Fruit fly (Drosophila melanogaster) whole organism, embryonic: Measurements from ENCODE around the gene CG43338.

Source experiments
- Adf1 ChIP-seq: fragments of 200-800 bp; sonication (Bioruptor generic); IDR thresholded peaks from 2 replicates; pipeline ENCODE4 v1.3.6; 2022; ENCODE audit warnings: missing biosample characterization, missing genetic modification characterization
- CG10366 ChIP-seq: fragments of 200-800 bp; sonication (Bioruptor generic); IDR thresholded peaks from 2 replicates; pipeline ENCODE4 v1.3.6; 2022; ENCODE audit warnings: missing biosample characterization, missing genetic modification characterization
- CG10431 ChIP-seq: fragments of 200-800 bp; sonication (Bioruptor generic); optimal IDR thresholded peaks from 3 replicates; lab custom pipeline; 2018; ENCODE audit warnings: missing biosample characterization, mild to moderate bottlenecking, missing genetic modification characterization
- CG10462 ChIP-seq: fragments of 200-800 bp; sonication (Bioruptor generic); optimal IDR thresholded peaks from 2 replicates; lab custom pipeline; 2016; ENCODE audit warnings: missing biosample characterization, missing genetic modification characterization
- CG11723 ChIP-seq: fragments of 200-800 bp; sonication (Bioruptor generic); optimal IDR thresholded peaks from 2 replicates; lab custom pipeline; 2017; ENCODE audit warnings: missing biosample characterization, mild to moderate bottlenecking, missing genetic modification characterization
- CG13424 ChIP-seq: fragments of 200-800 bp; sonication (Bioruptor generic); optimal IDR thresholded peaks from 2 replicates; lab custom pipeline; 2019; ENCODE audit warnings: missing biosample characterization, mild to moderate bottlenecking, missing genetic modification characterization, moderate library complexity
- CG15073 ChIP-seq: fragments of 200-800 bp; sonication (Bioruptor generic); optimal IDR thresholded peaks from 2 replicates; lab custom pipeline; 2016; ENCODE audit warnings: missing biosample characterization, missing genetic modification characterization
- CG1529 ChIP-seq: fragments of 200-800 bp; sonication (Bioruptor generic); optimal IDR thresholded peaks from 3 replicates; lab custom pipeline; 2018; ENCODE audit warnings: missing biosample characterization, missing genetic modification characterization
- CG17385 ChIP-seq: fragments of 200-800 bp; sonication (Bioruptor generic); optimal IDR thresholded peaks from 3 replicates; lab custom pipeline; 2018; ENCODE audit warnings: missing biosample characterization, mild to moderate bottlenecking, missing genetic modification characterization
- CG17912 ChIP-seq: fragments of 200-800 bp; sonication (Bioruptor generic); optimal IDR thresholded peaks from 2 replicates; lab custom pipeline; 2018; ENCODE audit warnings: missing biosample characterization, mild to moderate bottlenecking, missing genetic modification characterization
- CG18262 ChIP-seq: fragments of 200-800 bp; optimal IDR thresholded peaks from 3 replicates; lab custom pipeline; 2019; ENCODE audit warnings: missing biosample characterization, mild to moderate bottlenecking, missing genetic modification characterization, moderate library complexity
- CG2116 ChIP-seq: fragments of 200-800 bp; sonication (Bioruptor generic); optimal IDR thresholded peaks from 3 replicates; lab custom pipeline; 2018; ENCODE audit warnings: missing biosample characterization, mild to moderate bottlenecking, missing genetic modification characterization
- CG31388 ChIP-seq: fragments of 200-800 bp; sonication (Bioruptor generic); optimal IDR thresholded peaks from 2 replicates; lab custom pipeline; 2016; ENCODE audit warnings: missing biosample characterization, missing genetic modification characterization
- CG32772 ChIP-seq: fragments of 200-800 bp; sonication (Bioruptor generic); IDR thresholded peaks from 2 replicates; pipeline ENCODE4 v1.3.6; 2022; ENCODE audit warnings: missing biosample characterization, missing genetic modification characterization
- CG3281 ChIP-seq: fragments of 200-800 bp; sonication (Bioruptor generic); optimal IDR thresholded peaks from 3 replicates; lab custom pipeline; 2017; ENCODE audit warnings: missing biosample characterization, mild to moderate bottlenecking, missing genetic modification characterization
- CG7271 ChIP-seq: fragments of 200-800 bp; sonication (Bioruptor generic); optimal IDR thresholded peaks from 2 replicates; lab custom pipeline; 2018; ENCODE audit warnings: missing biosample characterization, mild to moderate bottlenecking, missing genetic modification characterization, moderate library complexity
- CG7372 ChIP-seq: fragments of 200-800 bp; sonication (Bioruptor generic); IDR thresholded peaks from 2 replicates; pipeline ENCODE4 v1.3.6; 2022; ENCODE audit warnings: missing biosample characterization, missing genetic modification characterization
- CG7745 ChIP-seq: fragments of 200-800 bp; sonication (Bioruptor generic); optimal IDR thresholded peaks from 2 replicates; lab custom pipeline; 2018; ENCODE audit warnings: missing biosample characterization, mild to moderate bottlenecking, missing genetic modification characterization, moderate library complexity
- CG8924 ChIP-seq: fragments of 200-800 bp; optimal IDR thresholded peaks from 3 replicates; lab custom pipeline; 2019; ENCODE audit warnings: missing biosample characterization, mild to moderate bottlenecking, missing genetic modification characterization, moderate library complexity
- Dek ChIP-seq: fragments of 200-800 bp; sonication (Bioruptor generic); optimal IDR thresholded peaks from 3 replicates; lab custom pipeline; 2019; ENCODE audit warnings: missing biosample characterization, mild to moderate bottlenecking, missing genetic modification characterization, moderate library complexity
- Doc2 ChIP-seq: fragments of 200-800 bp; sonication (Bioruptor generic); IDR thresholded peaks from 2 replicates; pipeline ENCODE4 v1.3.6; 2022; ENCODE audit warnings: missing biosample characterization, missing genetic modification characterization
- E2f2 ChIP-seq: fragments of 200-800 bp; sonication (Bioruptor generic); IDR thresholded peaks from 2 replicates; pipeline ENCODE4 v1.3.6; 2022; ENCODE audit warnings: missing biosample characterization, missing genetic modification characterization
- Eip74EF ChIP-seq, 2 experiments: fragments of 200-800 bp in 1 of 2; fragments of >200 bp in 1 of 2; sonication (Bioruptor generic) in 1 of 2; optimal IDR thresholded peaks; 2 replicates each; lab custom pipeline; 2017 to 2019; ENCODE audit warnings: missing biosample characterization in 2 of 2, missing genetic modification characterization in 2 of 2, mild to moderate bottlenecking in 1 of 2, moderate library complexity in 1 of 2
- Ets65A ChIP-seq: fragments of 200-800 bp; sonication (Bioruptor generic); peaks from one replicate; lab custom pipeline; 2016; ENCODE audit warnings: missing biosample characterization, missing genetic modification characterization
- H15 ChIP-seq: fragments of 200-800 bp; sonication (Bioruptor generic); IDR thresholded peaks from 3 replicates; pipeline ENCODE4 v1.3.6; 2022; ENCODE audit warnings: missing biosample characterization, missing genetic modification characterization
- HLH3B ChIP-seq: fragments of 200-800 bp; sonication (Bioruptor generic); IDR thresholded peaks from 2 replicates; pipeline ENCODE4 v1.3.6; 2022; ENCODE audit warnings: missing biosample characterization, missing genetic modification characterization
- HmgD ChIP-seq: fragments of 200-800 bp; sonication (Bioruptor generic); optimal IDR thresholded peaks from 3 replicates; lab custom pipeline; 2016; ENCODE audit warnings: missing biosample characterization, missing genetic modification characterization
- HmgZ ChIP-seq: fragments of 200-800 bp; sonication (Bioruptor generic); optimal IDR thresholded peaks from 2 replicates; lab custom pipeline; 2018; ENCODE audit warnings: missing biosample characterization, mild to moderate bottlenecking, missing genetic modification characterization
- Hr78 ChIP-seq, 2 experiments: fragments of 200-800 bp in 1 of 2; fragments of >200 bp in 1 of 2; sonication (Bioruptor generic) in 1 of 2; optimal IDR thresholded peaks; 2 replicates each; lab custom pipeline; 2017 to 2019; ENCODE audit warnings: missing biosample characterization in 2 of 2, missing genetic modification characterization in 2 of 2, mild to moderate bottlenecking in 1 of 2, moderate library complexity in 1 of 2
- MESR4 ChIP-seq: fragments of 200-800 bp; sonication (Bioruptor generic); optimal IDR thresholded peaks from 2 replicates; lab custom pipeline; 2018; ENCODE audit warnings: missing biosample characterization, mild to moderate bottlenecking, missing genetic modification characterization, moderate library complexity
- NfI ChIP-seq: fragments of 200-800 bp; sonication (Bioruptor generic); optimal IDR thresholded peaks from 3 replicates; lab custom pipeline; 2018; ENCODE audit warnings: missing biosample characterization, mild to moderate bottlenecking, missing genetic modification characterization, moderate library complexity
- Opbp ChIP-seq: fragments of 200-800 bp; sonication (Bioruptor generic); IDR thresholded peaks from 3 replicates; pipeline ENCODE4 v1.3.6; 2022; ENCODE audit warnings: missing biosample characterization, missing genetic modification characterization; ENCODE audit not compliant: partially characterized antibody
- Poxn ChIP-seq: fragments of 200-800 bp; sonication (Bioruptor generic); IDR thresholded peaks from 2 replicates; pipeline ENCODE4 v1.3.6; 2022; ENCODE audit warnings: missing biosample characterization, missing genetic modification characterization
- Side ChIP-seq: fragments of 200-800 bp; sonication (Bioruptor generic); optimal IDR thresholded peaks from 2 replicates; lab custom pipeline; 2016; ENCODE audit warnings: missing biosample characterization, missing genetic modification characterization
- ap ChIP-seq: fragments of 200-800 bp; sonication (Bioruptor generic); IDR thresholded peaks from 2 replicates; pipeline ENCODE4 v1.3.6; 2022; ENCODE audit warnings: missing biosample characterization, missing genetic modification characterization
- bbx ChIP-seq: fragments of 200-800 bp; sonication (Bioruptor generic); IDR thresholded peaks from 2 replicates; pipeline ENCODE4 v1.3.6; 2022; ENCODE audit warnings: missing biosample characterization, missing genetic modification characterization; ENCODE audit not compliant: partially characterized antibody
- cato ChIP-seq: fragments of 200-800 bp; sonication (Bioruptor generic); optimal IDR thresholded peaks from 2 replicates; lab custom pipeline; 2016; ENCODE audit warnings: missing biosample characterization, missing genetic modification characterization, borderline replicate concordance
- chm ChIP-seq: fragments of 200-800 bp; sonication (Bioruptor generic); IDR thresholded peaks from 2 replicates; pipeline ENCODE4 v1.3.6; 2022; ENCODE audit warnings: missing biosample characterization, missing genetic modification characterization
- crol ChIP-seq: fragments of 200-800 bp; sonication (Bioruptor generic); IDR thresholded peaks from 2 replicates; pipeline ENCODE4 v1.3.6; 2022; ENCODE audit warnings: missing biosample characterization, missing genetic modification characterization
- jing ChIP-seq: fragments of 200-800 bp; sonication (Bioruptor generic); optimal IDR thresholded peaks from 2 replicates; lab custom pipeline; 2018; ENCODE audit warnings: missing biosample characterization, mild to moderate bottlenecking, missing genetic modification characterization
- onecut ChIP-seq: fragments of 200-800 bp; sonication (Bioruptor generic); IDR thresholded peaks from 2 replicates; pipeline ENCODE4 v1.3.6; 2022; ENCODE audit warnings: missing biosample characterization, missing genetic modification characterization
- row ChIP-seq: fragments of 200-800 bp; sonication (Bioruptor generic); IDR thresholded peaks from 3 replicates; pipeline ENCODE4 v1.3.6; 2022; ENCODE audit warnings: missing biosample characterization, missing genetic modification characterization
- slbo ChIP-seq: fragments of 200-800 bp; sonication (Bioruptor generic); IDR thresholded peaks from 2 replicates; pipeline ENCODE4 v1.3.6; 2022; ENCODE audit warnings: missing biosample characterization, missing genetic modification characterization
- sna ChIP-seq: fragments of 200-800 bp; sonication (Bioruptor generic); IDR thresholded peaks from 2 replicates; pipeline ENCODE4 v1.3.6; 2022; ENCODE audit warnings: missing biosample characterization, missing genetic modification characterization; ENCODE audit not compliant: partially characterized antibody
- sob ChIP-seq: fragments of 200-800 bp; sonication (Bioruptor generic); IDR thresholded peaks from 2 replicates; pipeline ENCODE4 v1.3.6; 2022; ENCODE audit warnings: missing biosample characterization, missing genetic modification characterization
- unc-4 ChIP-seq: fragments of 200-800 bp; sonication (Bioruptor generic); IDR thresholded peaks from 2 replicates; pipeline ENCODE4 v1.3.6; 2022; ENCODE audit warnings: missing biosample characterization, missing genetic modification characterization; ENCODE audit not compliant: partially characterized antibody
- vfl ChIP-seq: fragments of 200-800 bp; sonication (Bioruptor generic); optimal IDR thresholded peaks from 2 replicates; lab custom pipeline; 2016; ENCODE audit warnings: missing biosample characterization, missing genetic modification characterization
- vvl ChIP-seq: fragments of 200-800 bp; sonication (Bioruptor generic); IDR thresholded peaks from 2 replicates; pipeline ENCODE4 v1.3.6; 2022; ENCODE audit warnings: missing biosample characterization, missing genetic modification characterization
- wek ChIP-seq: fragments of 200-800 bp; sonication (Bioruptor generic); optimal IDR thresholded peaks from 3 replicates; lab custom pipeline; 2018; ENCODE audit warnings: missing biosample characterization, mild to moderate bottlenecking, missing genetic modification characterization, moderate library complexity

CG43338 gene

DNA sequence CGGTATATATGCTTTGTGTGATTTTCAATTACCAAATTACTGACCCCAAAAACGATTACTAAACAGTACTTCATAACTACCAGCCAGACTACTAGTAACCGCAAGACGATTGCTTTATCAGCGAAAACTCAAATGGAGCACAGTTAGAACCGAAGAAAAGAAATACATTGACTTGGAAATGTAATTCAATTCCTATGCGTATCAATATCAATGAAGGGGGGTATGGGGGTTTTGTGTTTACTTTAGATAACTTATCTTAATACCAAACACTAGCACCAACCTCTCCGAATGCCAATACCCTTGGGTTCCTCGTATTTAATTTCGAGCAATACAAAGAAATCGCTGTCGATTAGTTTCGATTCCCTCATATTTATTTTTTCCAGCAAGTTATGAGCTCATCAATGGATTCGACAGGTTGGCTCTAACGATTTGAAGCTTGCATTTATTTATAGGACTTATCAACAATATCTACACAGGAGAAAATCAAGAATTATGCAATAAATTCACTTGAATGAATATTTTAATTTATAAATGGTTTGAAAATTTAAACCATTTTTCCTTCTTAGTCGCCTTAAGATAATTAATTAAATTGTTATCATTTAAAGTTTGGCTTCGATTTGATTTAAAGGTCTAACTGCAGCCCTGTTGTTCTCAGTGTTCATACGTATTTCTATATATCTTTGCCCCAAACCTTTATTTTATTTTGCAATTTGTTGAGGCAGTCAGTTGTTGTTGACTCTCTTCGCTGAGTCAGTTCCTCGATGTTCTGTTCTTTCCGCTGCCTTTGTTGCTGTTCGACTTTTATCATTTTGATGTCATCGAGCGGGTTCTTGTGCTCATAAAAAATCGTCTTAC, 49.5 kb downstream of the CG43338 start (continued):
- peak; percentile 77 for TF ChIP-seq CG17385 (GFP tag; lab: Kevin White, UChicago)
- TF ChIP-seq CG17912: peak; percentile 19
- TF ChIP-seq Opbp: no peak
- TF ChIP-seq row: peak; percentile 91
- TF ChIP-seq CG13424 (tag; lab: Kevin White, UChicago): peak; percentile 84
- peak in 1 of 2 experiments; percentile 59 for TF ChIP-seq Eip74EF (GFP tag; optimal IDR thresholded peaks at IDR 0.05; lab: Kevin White, UChicago)
- TF ChIP-seq vvl (GFP tag; lab: Robert Waterston, UW): peak; percentile 85
- TF ChIP-seq HmgZ (tag; lab: Kevin White, UChicago): peak; percentile 58
- TF ChIP-seq CG15073 (GFP tag; lab: Kevin White, UChicago): no peak
- peak; percentile 85 for TF ChIP-seq crol (GFP tag; lab: Robert Waterston, UW)
- TF ChIP-seq sna (GFP tag; lab: Robert Waterston, UW): no peak
- TF ChIP-seq CG10431 (GFP tag; lab: Kevin White, UChicago): peak; percentile 28
- TF ChIP-seq HLH3B (GFP tag; lab: Robert Waterston, UW): peak; percentile 66
- no peak for TF ChIP-seq Side (GFP tag; lab: Kevin White, UChicago)
- peak; percentile 27 for TF ChIP-seq CG2116 (GFP tag; lab: Kevin White, UChicago)
- peak; percentile 78 for TF ChIP-seq CG32772 (GFP tag; lab: Robert Waterston, UW)
- TF ChIP-seq CG3281 (GFP tag; lab: Kevin White, UChicago): peak; percentile 85
- peak; percentile 17 for TF ChIP-seq cato (GFP tag; lab: Kevin White, UChicago)
- peak; percentile 86 for TF ChIP-seq CG18262
- TF ChIP-seq CG7745: peak; percentile 45
- peak; percentile 55 for TF ChIP-seq CG1529 (GFP tag; lab: Kevin White, UChicago)
- no peak for TF ChIP-seq Doc2 (GFP tag; lab: Robert Waterston, UW)
- TF ChIP-seq onecut: no peak
- TF ChIP-seq slbo (GFP tag; lab: Robert Waterston, UW): peak; percentile 86
- no peak for TF ChIP-seq unc-4 (GFP tag; lab: Robert Waterston, UW)
- TF ChIP-seq Ets65A (GFP tag; lab: Kevin White, UChicago): peak; percentile 52
- TF ChIP-seq sob (GFP tag; lab: Robert Waterston, UW): peak; percentile 79
- TF ChIP-seq CG10462 (GFP tag; lab: Kevin White, UChicago): peak; percentile 27
- TF ChIP-seq ap (GFP tag; lab: Robert Waterston, UW): peak; percentile 67
- no peak for TF ChIP-seq H15 (GFP tag; lab: Robert Waterston, UW)
- peak; percentile 76 for TF ChIP-seq Dek (tag; lab: Kevin White, UChicago)
- no peak for TF ChIP-seq MESR4 (GFP tag; lab: Kevin White, UChicago)
- peak; percentile 28; the same call in 1 of the 2 replicates for TF ChIP-seq chm
- peak; percentile 41 for TF ChIP-seq vfl
- TF ChIP-seq CG10366 (GFP tag; lab: Robert Waterston, UW): peak; percentile 76
- no peak for TF ChIP-seq bbx
- no peak for TF ChIP-seq Poxn
- TF ChIP-seq CG8924 (tag; lab: Kevin White, UChicago): peak; percentile 89
- TF ChIP-seq Hr78 (GFP tag; optimal IDR thresholded peaks at IDR 0.05; lab: Kevin White, UChicago): peak in 1 of 2 experiments; percentile 48
- peak; percentile 6 for TF ChIP-seq wek
- TF ChIP-seq CG11723: peak; percentile 44
- TF ChIP-seq CG7372: peak; percentile 75
- TF ChIP-seq CG7271 (tag; lab: Kevin White, UChicago): no peak
- TF ChIP-seq CG31388 (GFP tag; lab: Kevin White, UChicago): no peak
- peak; percentile 60 for TF ChIP-seq E2f2
- TF ChIP-seq Adf1 (GFP tag; lab: Robert Waterston, UW): peak; percentile 54; the same call in 1 of the 2 replicates
- no peak for TF ChIP-seq HmgD
- TF ChIP-seq NfI (GFP tag; lab: Kevin White, UChicago): peak; percentile 69
- TF ChIP-seq jing (GFP tag; lab: Kevin White, UChicago): no peak
